Fruit fly (Drosophila melanogaster) whole organism, embryonic: ENCODE data around the gene Rbp.
A peak's percentile ranks its signal among the peaks of the same experiment; 100 is the strongest.

Experiments
- Asciz ChIP-seq: fragments of 200-800 bp; sonication (Bioruptor generic); optimal IDR thresholded peaks from 2 replicates; lab custom pipeline; 2017; ENCODE audit warnings: missing biosample characterization, mild to moderate bottlenecking, missing genetic modification characterization, missing genetic modification reagents
- B-H2 ChIP-seq: fragments of 200-800 bp; sonication (Bioruptor generic); optimal IDR thresholded peaks from 2 replicates; lab custom pipeline; 2018; ENCODE audit warnings: missing biosample characterization, mild to moderate bottlenecking, missing genetic modification characterization
- CG10321 ChIP-seq: fragments of 200-800 bp; sonication (Bioruptor generic); IDR thresholded peaks from 2 replicates; pipeline ENCODE4 v1.3.6; 2022; ENCODE audit warnings: missing biosample characterization, missing genetic modification characterization
- CG11247 ChIP-seq: fragments of 200-800 bp; sonication (Bioruptor generic); IDR thresholded peaks from 2 replicates; pipeline ENCODE4 v1.3.6; 2022; ENCODE audit warnings: missing biosample characterization, missing genetic modification characterization
- CG11723 ChIP-seq: fragments of 200-800 bp; sonication (Bioruptor generic); optimal IDR thresholded peaks from 2 replicates; lab custom pipeline; 2017; ENCODE audit warnings: missing biosample characterization, mild to moderate bottlenecking, missing genetic modification characterization
- CG13296 ChIP-seq: fragments of 200-800 bp; sonication (Bioruptor generic); optimal IDR thresholded peaks from 3 replicates; lab custom pipeline; 2018; ENCODE audit warnings: missing biosample characterization, mild to moderate bottlenecking, missing genetic modification characterization
- CG15601 ChIP-seq: fragments of 200-800 bp; sonication (Bioruptor generic); optimal IDR thresholded peaks from 3 replicates; lab custom pipeline; 2019; ENCODE audit warnings: missing biosample characterization, mild to moderate bottlenecking, missing genetic modification characterization, moderate library complexity
- CG15696 ChIP-seq: fragments of 200-800 bp; sonication (Bioruptor generic); optimal IDR thresholded peaks from 2 replicates; lab custom pipeline; 2019; ENCODE audit warnings: missing biosample characterization, mild to moderate bottlenecking, missing genetic modification characterization, moderate library complexity
- CG1603 ChIP-seq: fragments of 200-800 bp; sonication (Bioruptor generic); optimal IDR thresholded peaks from 2 replicates; lab custom pipeline; 2019; ENCODE audit warnings: missing biosample characterization, mild to moderate bottlenecking, missing genetic modification characterization, moderate library complexity
- CG16863 ChIP-seq: fragments of 200-800 bp; sonication (Bioruptor generic); optimal IDR thresholded peaks from 3 replicates; lab custom pipeline; 2016; ENCODE audit warnings: missing biosample characterization, missing genetic modification characterization
- CG17359 ChIP-seq: fragments of 200-800 bp; sonication (Bioruptor generic); optimal IDR thresholded peaks from 3 replicates; lab custom pipeline; 2018; ENCODE audit warnings: missing biosample characterization, mild to moderate bottlenecking, missing genetic modification characterization, moderate library complexity
- CG1792 ChIP-seq: fragments of 200-800 bp; sonication (Bioruptor generic); optimal IDR thresholded peaks from 2 replicates; lab custom pipeline; 2016; ENCODE audit warnings: missing biosample characterization, missing genetic modification characterization
- CG18619 ChIP-seq: fragments of 200-800 bp; sonication (Bioruptor generic); optimal IDR thresholded peaks from 3 replicates; lab custom pipeline; 2017; ENCODE audit warnings: missing biosample characterization, mild to moderate bottlenecking, missing genetic modification characterization
- CG2875 ChIP-seq: fragments of 200-800 bp; sonication (Bioruptor generic); optimal IDR thresholded peaks from 2 replicates; lab custom pipeline; 2017; ENCODE audit warnings: missing biosample characterization, mild to moderate bottlenecking, missing genetic modification characterization, missing genetic modification reagents
- CG31388 ChIP-seq: fragments of 200-800 bp; sonication (Bioruptor generic); optimal IDR thresholded peaks from 2 replicates; lab custom pipeline; 2016; ENCODE audit warnings: missing biosample characterization, missing genetic modification characterization
- CG31441 ChIP-seq: fragments of 200-800 bp; sonication (Bioruptor generic); IDR thresholded peaks from 2 replicates; pipeline ENCODE4 v1.3.6; 2022; ENCODE audit warnings: missing biosample characterization, missing genetic modification characterization
- CG3726 ChIP-seq: fragments of 200-800 bp; sonication (Bioruptor generic); IDR thresholded peaks from 3 replicates; pipeline ENCODE4, ENCODE4 v1.3.6; 2022; ENCODE audit warnings: missing biosample characterization, missing genetic modification characterization
- CG4424 ChIP-seq: fragments of 200-800 bp; sonication (Bioruptor generic); optimal IDR thresholded peaks from 3 replicates; lab custom pipeline; 2016; ENCODE audit warnings: missing biosample characterization, missing genetic modification characterization
- CG4707 ChIP-seq: fragments of 200-800 bp; sonication (Bioruptor generic); optimal IDR thresholded peaks from 2 replicates; lab custom pipeline; 2018; ENCODE audit warnings: missing biosample characterization, mild to moderate bottlenecking, missing genetic modification characterization, moderate library complexity
- CG5180 ChIP-seq: fragments of 200-800 bp; sonication (Bioruptor generic); optimal IDR thresholded peaks from 3 replicates; lab custom pipeline; 2017; ENCODE audit warnings: missing biosample characterization, missing genetic modification characterization, mild to moderate bottlenecking, moderate library complexity, missing genetic modification reagents
- CG6272 ChIP-seq: fragments of 200-800 bp; sonication (Bioruptor generic); IDR thresholded peaks from 2 replicates; pipeline ENCODE4 v1.3.6; 2022; ENCODE audit warnings: missing biosample characterization, missing genetic modification characterization
- CG6854 ChIP-seq: fragments of 200-800 bp; sonication (Bioruptor generic); optimal IDR thresholded peaks from 3 replicates; lab custom pipeline; 2017; ENCODE audit warnings: missing biosample characterization, mild to moderate bottlenecking, missing genetic modification characterization
- CG7839 ChIP-seq: fragments of 200-800 bp; sonication (Bioruptor generic); optimal IDR thresholded peaks from 3 replicates; lab custom pipeline; 2018; ENCODE audit warnings: missing biosample characterization, mild to moderate bottlenecking, missing genetic modification characterization, moderate library complexity
- CG9797 ChIP-seq: fragments of 200-800 bp; sonication (Bioruptor generic); optimal IDR thresholded peaks from 3 replicates; lab custom pipeline; 2018; ENCODE audit warnings: missing biosample characterization, mild to moderate bottlenecking, missing genetic modification characterization
- Chrac-16 ChIP-seq: fragments of 200-800 bp; sonication (Bioruptor generic); optimal IDR thresholded peaks from 3 replicates; lab custom pipeline; 2016; ENCODE audit warnings: missing biosample characterization, missing genetic modification characterization
- Fer2 ChIP-seq: fragments of 200-800 bp; sonication (Bioruptor generic); optimal IDR thresholded peaks from 2 replicates; lab custom pipeline; 2018; ENCODE audit warnings: missing biosample characterization, mild to moderate bottlenecking, missing genetic modification characterization, moderate library complexity
- GATAe ChIP-seq: fragments of 200-800 bp; sonication (Bioruptor generic); conservative IDR thresholded peaks from 2 replicates; pipeline ENCODE4 v1.3.6; 2022; ENCODE audit warnings: missing biosample characterization, missing genetic modification characterization
- H2.0 ChIP-seq: fragments of 200-800 bp; sonication (Bioruptor generic); IDR thresholded peaks from 2 replicates; pipeline ENCODE4 v1.3.6; 2022; ENCODE audit warnings: missing biosample characterization, missing genetic modification characterization
- Hey ChIP-seq: fragments of 200-800 bp; sonication (Bioruptor generic); optimal IDR thresholded peaks from 3 replicates; lab custom pipeline; 2018; ENCODE audit warnings: missing biosample characterization, mild to moderate bottlenecking, missing genetic modification characterization
- Hmr ChIP-seq: fragments of 200-800 bp; sonication (Bioruptor generic); optimal IDR thresholded peaks from 3 replicates; lab custom pipeline; 2017; ENCODE audit warnings: mild to moderate bottlenecking, missing biosample characterization, missing genetic modification reagents, missing genetic modification characterization
- Hr39 ChIP-seq: fragments of >200 bp; optimal IDR thresholded peaks from 2 replicates; lab custom pipeline; 2017
- Lim3 ChIP-seq: fragments of 200-800 bp; sonication (Bioruptor generic); IDR thresholded peaks from 2 replicates; pipeline ENCODE4 v1.3.6; 2022; ENCODE audit warnings: missing biosample characterization, missing genetic modification characterization
- Mrtf ChIP-seq: fragments of 200-800 bp; sonication (Bioruptor generic); IDR thresholded peaks from 3 replicates; pipeline ENCODE4 v1.3.6; 2022; ENCODE audit warnings: missing biosample characterization, missing genetic modification characterization
- Optix ChIP-seq: fragments of 200-800 bp; sonication (Bioruptor generic); IDR thresholded peaks from 3 replicates; pipeline ENCODE4 v1.3.6; 2022; ENCODE audit warnings: missing biosample characterization, missing genetic modification characterization
- PHDP ChIP-seq: fragments of 200-800 bp; sonication (Bioruptor generic); optimal IDR thresholded peaks from 3 replicates; lab custom pipeline; 2018; ENCODE audit warnings: missing biosample characterization, mild to moderate bottlenecking, missing genetic modification characterization, moderate library complexity
- Six4 ChIP-seq: fragments of 200-800 bp; sonication (Bioruptor generic); optimal IDR thresholded peaks from 2 replicates; lab custom pipeline; 2016; ENCODE audit warnings: missing biosample characterization, missing genetic modification characterization
- Sox100B ChIP-seq: fragments of 200-800 bp; sonication (Bioruptor generic); optimal IDR thresholded peaks from 3 replicates; lab custom pipeline; 2018; ENCODE audit warnings: missing biosample characterization, mild to moderate bottlenecking, missing genetic modification characterization
- Xbp1 ChIP-seq: fragments of 200-800 bp; sonication (Bioruptor generic); optimal IDR thresholded peaks from 3 replicates; lab custom pipeline; 2016; ENCODE audit warnings: missing biosample characterization, mild to moderate bottlenecking, missing genetic modification characterization
- ash1 ChIP-seq: fragments of 200-800 bp; sonication (Bioruptor generic); optimal IDR thresholded peaks from 2 replicates; lab custom pipeline; 2018; ENCODE audit warnings: missing biosample characterization, mild to moderate bottlenecking, missing genetic modification characterization
- da ChIP-seq: fragments of 200-800 bp; sonication (Bioruptor generic); optimal IDR thresholded peaks from 2 replicates; lab custom pipeline; 2016; ENCODE audit warnings: missing biosample characterization, missing genetic modification characterization
- disco-r ChIP-seq: fragments of 200-800 bp; sonication (Bioruptor generic); optimal IDR thresholded peaks from 2 replicates; lab custom pipeline; 2016; ENCODE audit warnings: missing biosample characterization, missing genetic modification characterization
- fd96Cb ChIP-seq: fragments of 200-800 bp; sonication (Bioruptor generic); optimal IDR thresholded peaks from 2 replicates; lab custom pipeline; 2018; ENCODE audit warnings: missing biosample characterization, mild to moderate bottlenecking, missing genetic modification characterization, moderate library complexity
- gsb-n ChIP-seq: fragments of 200-800 bp; sonication (Bioruptor generic); optimal IDR thresholded peaks from 3 replicates; lab custom pipeline; 2018; ENCODE audit warnings: missing biosample characterization, mild to moderate bottlenecking, missing genetic modification characterization
- kay ChIP-seq: fragments of 200-800 bp; sonication (Bioruptor generic); optimal IDR thresholded peaks from 2 replicates; lab custom pipeline; 2016; ENCODE audit warnings: missing biosample characterization, missing genetic modification characterization
- lbe ChIP-seq: fragments of 200-800 bp; sonication (Bioruptor generic); optimal IDR thresholded peaks from 2 replicates; lab custom pipeline; 2016; ENCODE audit warnings: missing biosample characterization, mild to moderate bottlenecking, missing genetic modification characterization
- maf-S ChIP-seq: fragments of 200-800 bp; sonication (Bioruptor generic); optimal IDR thresholded peaks from 2 replicates; lab custom pipeline; 2016; ENCODE audit warnings: missing biosample characterization, missing genetic modification characterization
- shn ChIP-seq: fragments of 200-800 bp; sonication (Bioruptor generic); optimal IDR thresholded peaks from 3 replicates; lab custom pipeline; 2016; ENCODE audit warnings: missing biosample characterization, missing genetic modification characterization
- sr ChIP-seq: fragments of 200-800 bp; sonication (Bioruptor generic); IDR thresholded peaks from 3 replicates; pipeline ENCODE4 v1.3.6; 2022; ENCODE audit warnings: missing biosample characterization, missing genetic modification characterization
- tin ChIP-seq: fragments of 200-800 bp; sonication (Bioruptor generic); optimal IDR thresholded peaks from 3 replicates; lab custom pipeline; 2016; ENCODE audit warnings: missing biosample characterization, missing genetic modification characterization
- trh ChIP-seq: fragments of 200-800 bp; sonication (Bioruptor generic); optimal IDR thresholded peaks from 2 replicates; lab custom pipeline; 2016; ENCODE audit warnings: missing biosample characterization, missing genetic modification characterization
- wor ChIP-seq: fragments of 200-800 bp; sonication (Bioruptor generic); IDR thresholded peaks from 2 replicates; pipeline ENCODE4 v1.3.6; 2022; ENCODE audit warnings: missing biosample characterization, missing genetic modification characterization

Rbp gene

DNA sequence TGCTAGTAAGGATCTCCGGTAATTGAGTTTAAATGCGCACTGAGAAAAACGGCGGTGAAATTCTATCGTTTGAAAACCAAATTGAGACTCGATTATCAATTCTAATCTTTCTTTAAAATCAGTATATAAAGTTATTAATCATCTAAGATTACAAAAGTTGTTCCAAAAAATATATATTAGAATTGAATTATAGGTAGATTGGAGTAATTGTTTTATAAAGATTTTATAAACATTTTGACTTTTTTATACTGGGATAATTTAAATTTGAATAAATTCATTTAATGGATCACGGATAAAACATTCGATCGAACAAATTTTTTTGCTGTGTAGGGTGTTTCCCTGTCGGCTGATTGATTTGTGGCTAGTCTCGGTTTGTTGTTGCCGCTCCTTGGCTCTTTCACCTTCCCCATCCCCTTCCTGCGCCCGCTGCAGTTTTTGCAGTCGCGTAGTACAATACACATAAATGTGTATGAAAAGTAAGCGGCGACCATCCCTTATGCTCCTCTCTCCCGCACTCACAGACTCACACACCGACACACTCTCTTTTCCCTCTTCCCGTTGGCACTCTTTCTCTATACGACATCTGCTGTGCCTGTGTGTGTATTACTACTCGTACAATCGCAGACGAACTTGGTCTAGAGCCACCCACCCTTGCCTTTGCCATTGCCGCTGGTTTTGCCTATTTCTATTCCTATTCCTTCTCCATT, 44.5 kb downstream of the Rbp start (continued):
- peak; percentile 93 for TF ChIP-seq CG15696 (tag; lab: Kevin White, UChicago)
- no peak for TF ChIP-seq lbe
- peak; percentile 72 for TF ChIP-seq Hmr (GFP tag; lab: Kevin White, UChicago)
- TF ChIP-seq CG1603 (tag; lab: Kevin White, UChicago): peak; percentile 22
- TF ChIP-seq shn (GFP tag; lab: Kevin White, UChicago): no peak
- TF ChIP-seq CG6854 (GFP tag; lab: Kevin White, UChicago): peak; percentile 8
- TF ChIP-seq CG10321 (GFP tag; lab: Robert Waterston, UW): peak; percentile 30; the same call in 1 of the 2 replicates
- TF ChIP-seq tin (GFP tag; lab: Kevin White, UChicago): peak; percentile 55
- no peak for TF ChIP-seq CG1792 (GFP tag; lab: Kevin White, UChicago)
- TF ChIP-seq fd96Cb: peak; percentile 75
- TF ChIP-seq trh (GFP tag; lab: Kevin White, UChicago): peak; percentile 19
- TF ChIP-seq CG17359: peak; percentile 45
- no peak for TF ChIP-seq sr (GFP tag; lab: Robert Waterston, UW)
- TF ChIP-seq Hr39 (lab: Kevin White, UChicago): no peak
- no peak for TF ChIP-seq Optix (GFP tag; lab: Robert Waterston, UW)
- TF ChIP-seq Sox100B: no peak
- TF ChIP-seq CG2875: peak; percentile 56
- TF ChIP-seq CG4707 (GFP tag; lab: Kevin White, UChicago): no peak
- TF ChIP-seq Xbp1: peak; percentile 72
- peak; percentile 66 for TF ChIP-seq Six4 (GFP tag; lab: Kevin White, UChicago)
- no peak for TF ChIP-seq CG3726 (GFP tag; lab: Robert Waterston, UW)
- TF ChIP-seq CG15601 (tag; lab: Kevin White, UChicago): peak; percentile 80
- TF ChIP-seq B-H2 (GFP tag; lab: Kevin White, UChicago): no peak
- TF ChIP-seq CG31441 (GFP tag; lab: Robert Waterston, UW): peak; percentile 91
- peak; percentile 2 for TF ChIP-seq kay (GFP tag; lab: Kevin White, UChicago)
- TF ChIP-seq CG11247: no peak
- no peak for TF ChIP-seq ash1 (GFP tag; lab: Kevin White, UChicago)
- TF ChIP-seq disco-r (GFP tag; lab: Kevin White, UChicago): no peak
- TF ChIP-seq CG9797 (GFP tag; lab: Kevin White, UChicago): no peak
- TF ChIP-seq GATAe (GFP tag; lab: Robert Waterston, UW): no peak
- TF ChIP-seq da (GFP tag; lab: Kevin White, UChicago): no peak
- TF ChIP-seq Fer2 (tag; lab: Kevin White, UChicago): no peak
- TF ChIP-seq CG31388 (GFP tag; lab: Kevin White, UChicago): no peak
- TF ChIP-seq Mrtf (GFP tag; lab: Robert Waterston, UW): no peak
- peak; percentile 31 for TF ChIP-seq CG5180 (GFP tag; lab: Kevin White, UChicago)
- TF ChIP-seq CG18619 (GFP tag; lab: Kevin White, UChicago): peak; percentile 67
- peak; percentile 75 for TF ChIP-seq CG4424 (GFP tag; lab: Kevin White, UChicago)
- no peak for TF ChIP-seq Lim3
- TF ChIP-seq maf-S: no peak
- peak; percentile 88 for TF ChIP-seq gsb-n
- 0 out of 2 replicates have a peak, but pooled peaks have one; percentile 3 for TF ChIP-seq H2.0 (GFP tag; lab: Robert Waterston, UW)
- TF ChIP-seq CG11723 (GFP tag; lab: Kevin White, UChicago): peak; percentile 46
- no peak for TF ChIP-seq CG6272 (GFP tag; lab: Robert Waterston, UW)
- no peak for TF ChIP-seq Hey (tag; lab: Kevin White, UChicago)
- TF ChIP-seq CG16863 (GFP tag; lab: Kevin White, UChicago): no peak
- TF ChIP-seq wor (GFP tag; lab: Robert Waterston, UW): no peak
- TF ChIP-seq Chrac-16 (GFP tag; lab: Kevin White, UChicago): peak; percentile 66
- peak; percentile 85 for TF ChIP-seq CG7839 (tag; lab: Kevin White, UChicago)
- peak; percentile 46 for TF ChIP-seq CG13296 (GFP tag; lab: Kevin White, UChicago)
- TF ChIP-seq PHDP (tag; lab: Kevin White, UChicago): peak; percentile 70
- TF ChIP-seq Asciz (GFP tag; lab: Kevin White, UChicago): peak; percentile 60
